Fruit fly (Drosophila melanogaster) whole organism, pupa: ENCODE data around the gene CG11964.

Experiments used
- CG13204 ChIP-seq: fragments of 200-800 bp; sonication (Bioruptor generic); optimal IDR thresholded peaks from 2 replicates; lab custom pipeline; 2018; ENCODE audit warnings: missing biosample characterization, mild to moderate bottlenecking, missing genetic modification characterization, moderate library complexity
- CG15710 ChIP-seq: fragments of 200-800 bp; sonication (Bioruptor generic); optimal IDR thresholded peaks from 2 replicates; lab custom pipeline; 2018; ENCODE audit warnings: missing biosample characterization, mild to moderate bottlenecking, missing genetic modification characterization, moderate library complexity
- CG17806 ChIP-seq: fragments of 200-800 bp; sonication (Bioruptor generic); optimal IDR thresholded peaks from 2 replicates; lab custom pipeline; 2018; ENCODE audit warnings: missing biosample characterization, mild to moderate bottlenecking, missing genetic modification characterization, moderate library complexity
- CG32121 ChIP-seq: fragments of 200-800 bp; sonication (Bioruptor generic); IDR thresholded peaks from 2 replicates; pipeline ENCODE4 v1.3.6; 2022; ENCODE audit warnings: missing biosample characterization, missing genetic modification characterization
- CG34367 ChIP-seq: fragments of 200-800 bp; sonication (Bioruptor generic); optimal IDR thresholded peaks from 2 replicates; lab custom pipeline; 2018; ENCODE audit warnings: missing biosample characterization, mild to moderate bottlenecking, missing genetic modification characterization
- CG4496 ChIP-seq: fragments of 200-800 bp; sonication (Bioruptor generic); IDR thresholded peaks from 3 replicates; pipeline ENCODE4 v1.3.6; 2022; ENCODE audit warnings: missing biosample characterization, missing genetic modification characterization
- CG9948 ChIP-seq: fragments of 200-800 bp; sonication (Bioruptor generic); optimal IDR thresholded peaks from 2 replicates; lab custom pipeline; 2018; ENCODE audit warnings: missing biosample characterization, mild to moderate bottlenecking, missing genetic modification characterization, moderate library complexity
- D1 ChIP-seq: fragments of 200-800 bp; sonication (Bioruptor generic); optimal IDR thresholded peaks from 2 replicates; lab custom pipeline; 2018; ENCODE audit warnings: missing biosample characterization, mild to moderate bottlenecking, missing genetic modification characterization, moderate library complexity
- Ets98B ChIP-seq: fragments of 200-800 bp; sonication (Bioruptor generic); IDR thresholded peaks from 2 replicates; pipeline ENCODE4 v1.3.6; 2022; ENCODE audit warnings: missing biosample characterization, missing genetic modification characterization
- Pif1A ChIP-seq: fragments of 200-800 bp; sonication (Bioruptor generic); optimal IDR thresholded peaks from 3 replicates; lab custom pipeline; 2016; ENCODE audit warnings: missing biosample characterization, missing genetic modification characterization
- Pif1B ChIP-seq: fragments of 200-800 bp; sonication (Bioruptor generic); optimal IDR thresholded peaks from 3 replicates; lab custom pipeline; 2016; ENCODE audit warnings: missing biosample characterization, missing genetic modification characterization
- Snoo ChIP-seq: fragments of 200-800 bp; sonication (Bioruptor generic); optimal IDR thresholded peaks from 3 replicates; lab custom pipeline; 2017; ENCODE audit warnings: missing biosample characterization, mild to moderate bottlenecking, missing genetic modification characterization, inconsistent platforms
- rn ChIP-seq: fragments of 200-800 bp; sonication (Bioruptor generic); IDR thresholded peaks from 2 replicates; pipeline ENCODE4 v1.3.6; 2022; ENCODE audit warnings: missing biosample characterization, missing genetic modification characterization

The CG11964 gene

dm6 chr3R:8892993-8893670, 51.7 kb downstream of the CG11964 start:
- TF ChIP-seq Snoo (tag; lab: Kevin White, UChicago) (no peak), Ets98B (GFP tag; lab: Robert Waterston, UW) (peak; percentile 64; the same call in 1 of the 2 replicates), CG32121 (GFP tag; lab: Robert Waterston, UW) (peak; percentile 73), CG9948 (tag; lab: Kevin White, UChicago) (no peak), CG13204 (GFP tag; lab: Kevin White, UChicago) (no peak), rn (GFP tag; lab: Robert Waterston, UW) (peak; percentile 31; the same call in 1 of the 2 replicates), D1 (tag; lab: Kevin White, UChicago) (no peak), CG15710 (tag; lab: Kevin White, UChicago) (no peak), CG17806 (tag; lab: Kevin White, UChicago) (peak; percentile 1), Pif1B (GFP tag; lab: Kevin White, UChicago) (no peak), Pif1A (peak; percentile 32), CG34367 (tag; lab: Kevin White, UChicago) (no peak), CG4496 (GFP tag; lab: Robert Waterston, UW) (peak; percentile 37; the same call in 2 of the 3 replicates)
